Worm (Caenorhabditis elegans): Measurements from ENCODE around the gene srx-34.

The srx-34 gene

DNA sequence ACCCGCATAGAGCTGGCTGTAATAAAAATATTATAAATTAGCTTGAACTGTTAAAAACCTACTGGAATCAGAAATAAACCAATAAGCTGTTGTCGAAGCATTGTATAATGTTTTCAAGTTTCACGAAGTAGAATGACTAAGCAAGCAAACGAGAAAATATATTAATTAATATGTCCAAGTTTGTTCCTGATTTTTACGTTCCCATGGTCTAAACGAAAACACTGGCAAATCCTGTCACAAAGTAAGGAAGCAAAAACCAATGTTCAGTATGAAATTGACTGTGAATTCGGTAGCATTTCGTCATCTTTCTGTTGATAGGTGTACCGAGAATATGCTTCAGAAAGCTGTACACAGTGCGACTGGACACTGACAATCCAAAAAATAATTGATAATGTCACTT, at the start of gene srx-34:
TSS of gene srx-34 (minus strand) at position 101 of the 400 bp plus-strand sequence.
- TF ChIP-seq madf-2 (tag; optimal IDR thresholded peaks at IDR 0.05) (no peak), ceh-19 (GFP tag; optimal IDR thresholded peaks at IDR 0.05) (no peak), fax-1 (tag; optimal IDR thresholded peaks at IDR 0.05) (no peak), ceh-18 (tag; optimal IDR thresholded peaks at IDR 0.05) (no peak), pha-2 (tag; optimal IDR thresholded peaks at IDR 0.05) (no peak)

DNA sequence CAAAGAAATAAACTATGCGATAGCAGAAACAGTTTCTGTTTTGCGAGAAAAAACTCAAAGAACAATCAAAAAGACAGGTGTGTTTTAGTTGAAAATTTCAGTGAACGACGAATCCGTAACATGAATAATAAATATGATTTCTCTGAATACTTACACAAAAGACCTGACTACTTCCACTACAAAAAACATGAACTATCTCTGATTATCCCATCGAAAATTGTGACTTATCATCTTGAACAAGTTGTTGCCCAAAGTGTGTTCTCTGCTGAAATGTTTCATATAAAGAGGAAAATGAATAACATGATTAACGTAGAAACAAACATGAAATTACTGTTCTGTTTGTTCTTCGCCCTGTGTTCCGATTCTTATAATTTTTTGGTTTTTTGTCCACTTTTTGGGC, 46.6 kb upstream of the srx-34 start, which contains the start of gene ugt-36:
TSS of gene ugt-36 (plus strand) at position 301 of the 400 bp plus-strand sequence.
- TF ChIP-seq ceh-48 (tag; optimal IDR thresholded peaks at IDR 0.05) = no peak
- no peak for TF ChIP-seq ceh-22 (tag; optimal IDR thresholded peaks at IDR 0.05)
- no peak for TF ChIP-seq elt-2 (tag; optimal IDR thresholded peaks at IDR 0.05)
- no peak for TF ChIP-seq mec-3 (tag; optimal IDR thresholded peaks at IDR 0.05; ENCODE audit: borderline replicate concordance)
- no peak for TF ChIP-seq ceh-18 (tag; optimal IDR thresholded peaks at IDR 0.05)
- TF ChIP-seq nfya-1 (tag; optimal IDR thresholded peaks at IDR 0.05) = no peak
- no peak for TF ChIP-seq dve-1 (tag; optimal IDR thresholded peaks at IDR 0.05)
- TF ChIP-seq ceh-34 (tag; optimal IDR thresholded peaks at IDR 0.05) = no peak
- TF ChIP-seq ref-2 (tag; optimal IDR thresholded peaks at IDR 0.05) = no peak
- no peak for TF ChIP-seq pat-9 (tag; optimal IDR thresholded peaks at IDR 0.05)
- TF ChIP-seq tbx-2 (tag; optimal IDR thresholded peaks at IDR 0.05) = no peak
- TF ChIP-seq hlh-8 (tag; optimal IDR thresholded peaks at IDR 0.05) = no peak
- no peak for TF ChIP-seq ceh-14 (tag; optimal IDR thresholded peaks at IDR 0.05)
- no peak for TF ChIP-seq K09A11.1 (tag; optimal IDR thresholded peaks at IDR 0.05; ENCODE audit: insufficient read depth)

DNA sequence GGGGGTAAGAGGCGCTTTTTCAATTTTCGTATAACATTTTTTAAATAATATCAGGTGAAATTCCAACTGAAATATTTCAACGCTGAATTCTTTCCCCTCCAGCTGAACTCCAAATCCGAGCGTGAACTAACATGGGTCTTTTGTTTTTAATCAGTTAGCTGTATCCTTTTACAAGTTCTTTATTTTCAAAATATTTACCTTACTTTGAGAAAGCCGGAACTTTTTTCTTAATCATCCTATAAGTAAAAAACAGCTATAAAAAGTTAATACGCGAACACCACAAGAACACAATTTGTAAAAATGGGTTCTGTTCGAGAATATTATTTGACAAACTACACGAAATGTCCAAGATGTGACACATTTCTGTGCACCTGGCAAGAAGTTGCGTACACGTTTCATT, 44.1 kb upstream of the srx-34 start, which contains the start of gene srh-83:
TSS of gene srh-83 (plus strand) at position 301 of the 400 bp plus-strand sequence.
- TF ChIP-seq hlh-30 (tag; optimal IDR thresholded peaks at IDR 0.05; ENCODE audit: insufficient read depth) (no peak), unc-55 (GFP tag; optimal IDR thresholded peaks at IDR 0.05) (no peak), hlh-13 (GFP tag; optimal IDR thresholded peaks at IDR 0.05) (no peak), nfya-1 (tag; optimal IDR thresholded peaks at IDR 0.05) (no peak), K09A11.1 (tag; optimal IDR thresholded peaks at IDR 0.05; ENCODE audit: insufficient read depth) (no peak), ceh-31 (tag; optimal IDR thresholded peaks at IDR 0.05) (no peak), lim-6 (tag; optimal IDR thresholded peaks at IDR 0.05) (no peak), fax-1 (tag; optimal IDR thresholded peaks at IDR 0.05) (no peak), lin-11 (tag; optimal IDR thresholded peaks at IDR 0.05) (no peak), ceh-22 (tag; optimal IDR thresholded peaks at IDR 0.05) (no peak), ets-4 (tag; optimal IDR thresholded peaks at IDR 0.05) (no peak), elt-4 (tag; optimal IDR thresholded peaks at IDR 0.05) (no peak), fkh-10 (GFP tag; optimal IDR thresholded peaks at IDR 0.05) (no peak), npax-4 (tag; optimal IDR thresholded peaks at IDR 0.05) (no peak), unc-42 (tag; optimal IDR thresholded peaks at IDR 0.05) (no peak), pha-4 (tag; optimal IDR thresholded peaks at IDR 0.05) (no peak), C08G9.2 (tag; optimal IDR thresholded peaks at IDR 0.05) (no peak)

DNA sequence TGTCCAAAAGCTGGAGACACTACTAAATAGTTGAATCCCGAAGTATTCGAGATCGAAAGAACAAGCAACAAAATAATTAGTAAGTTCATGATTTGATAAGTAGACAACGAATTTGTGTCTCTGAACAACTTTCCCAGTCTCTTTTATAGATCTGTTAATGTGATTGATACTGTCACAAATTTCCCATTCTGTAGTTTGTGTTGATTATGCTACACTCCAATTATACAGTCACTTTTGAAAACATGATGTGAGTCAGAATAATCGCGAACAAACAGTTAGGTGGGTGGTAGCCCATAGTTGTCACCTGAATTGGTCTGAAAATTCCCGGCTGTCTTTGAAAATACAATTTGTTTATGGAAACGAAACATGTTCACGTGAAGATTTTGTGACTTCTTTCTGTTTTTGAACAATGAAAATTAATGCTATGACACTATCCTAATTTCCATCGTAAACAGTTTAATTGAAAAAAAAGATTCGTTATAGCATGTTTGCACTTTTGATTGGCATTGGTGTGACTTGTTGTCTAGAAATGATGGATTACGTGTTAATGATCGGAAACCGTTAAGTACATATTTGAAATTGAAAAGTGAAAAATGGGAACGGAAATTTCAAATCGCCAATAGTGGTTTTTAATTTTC, 43.5 kb upstream of the srx-34 start, which contains the start of gene ugt-41:
TSS of gene ugt-41 (minus strand) at position 119 of the 638 bp plus-strand sequence.
- no peak for TF ChIP-seq hlh-6 (tag; optimal IDR thresholded peaks at IDR 0.05)
- no peak for TF ChIP-seq mec-3 (tag; optimal IDR thresholded peaks at IDR 0.05; ENCODE audit: borderline replicate concordance)
- no peak for TF ChIP-seq ceh-14 (tag; optimal IDR thresholded peaks at IDR 0.05)
- no peak for TF ChIP-seq ceh-30 (tag; optimal IDR thresholded peaks at IDR 0.05)
- TF ChIP-seq ttx-3 (tag; optimal IDR thresholded peaks at IDR 0.05) = no peak
- TF ChIP-seq ztf-16 (tag; optimal IDR thresholded peaks at IDR 0.05) = no peak
- TF ChIP-seq pha-4 (tag; optimal IDR thresholded peaks at IDR 0.05) = no peak
- no peak for TF ChIP-seq ceh-2 (tag; optimal IDR thresholded peaks at IDR 0.05)
- TF ChIP-seq gmeb-2 (tag; optimal IDR thresholded peaks at IDR 0.05) = no peak
- TF ChIP-seq K02D7.2 (tag; optimal IDR thresholded peaks at IDR 0.05) = no peak
- no peak for TF ChIP-seq unc-86 (tag; optimal IDR thresholded peaks at IDR 0.05)
- TF ChIP-seq F13H6.1 (tag; optimal IDR thresholded peaks at IDR 0.05) = no peak
- no peak for TF ChIP-seq tbx-2 (tag; optimal IDR thresholded peaks at IDR 0.05)
- no peak for TF ChIP-seq pqm-1 (tag; optimal IDR thresholded peaks at IDR 0.05)

Measured in whole organism, late embryonic.